Fruit fly (Drosophila melanogaster): ENCODE measurements around the gene Pgant5.

The Pgant5 gene

DNA sequence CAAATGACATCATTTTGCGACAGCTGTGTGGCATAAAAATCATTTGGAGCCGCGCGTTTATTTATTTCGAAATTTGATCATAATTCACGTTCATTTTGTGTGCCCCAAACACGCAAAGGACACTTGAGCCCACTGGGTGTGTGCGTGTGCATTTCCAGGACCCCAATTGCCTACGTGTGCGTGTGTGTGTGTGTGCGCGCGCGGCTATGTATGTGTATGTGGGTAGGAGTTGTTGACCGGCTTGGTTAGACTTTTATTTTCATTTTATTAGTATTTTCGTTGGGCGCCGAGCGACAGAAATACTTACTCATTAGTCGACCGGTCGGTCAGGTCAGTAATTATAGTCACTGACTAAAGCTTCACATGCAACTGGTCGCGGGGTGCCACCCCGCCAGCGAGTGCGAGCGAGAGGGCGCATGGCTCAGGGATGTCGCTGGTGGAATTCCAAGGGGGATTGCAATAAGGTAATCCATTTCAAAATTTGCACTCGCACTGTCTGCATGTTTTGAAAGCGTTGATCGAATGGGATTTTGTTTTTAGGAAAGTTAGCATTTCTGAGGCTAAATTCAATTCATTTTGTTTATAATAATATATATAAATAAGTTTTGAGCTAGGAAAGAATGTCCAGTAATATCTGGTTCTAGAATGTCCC is 49.8 kb downstream of the Pgant5 start (continued):
- TF ChIP-seq caup (GFP tag; optimal IDR thresholded peaks at IDR 0.05; ENCODE audit: severe bottlenecking), result peak; percentile 9
- peak; percentile 67 for TF ChIP-seq Rfx (GFP tag; IDR thresholded peaks at IDR 0.05)
- TF ChIP-seq aop (GFP tag; IDR thresholded peaks at IDR 0.05), result no peak
- no peak for TF ChIP-seq cato (GFP tag; optimal IDR thresholded peaks at IDR 0.05; ENCODE audit: borderline replicate concordance)
- TF ChIP-seq CG2116 (GFP tag; optimal IDR thresholded peaks at IDR 0.05), result no peak
- TF ChIP-seq vfl (GFP tag; optimal IDR thresholded peaks at IDR 0.05), result no peak
- no peak for TF ChIP-seq twi (tag; optimal IDR thresholded peaks at IDR 0.05)
- peak; percentile 31 for TF ChIP-seq unpg (GFP tag; optimal IDR thresholded peaks at IDR 0.05)
- no peak for TF ChIP-seq nom (GFP tag; optimal IDR thresholded peaks at IDR 0.05)
- TF ChIP-seq btn (GFP tag; optimal IDR thresholded peaks at IDR 0.05), result no peak
- TF ChIP-seq Meics (GFP tag; optimal IDR thresholded peaks at IDR 0.05), result peak; percentile 50
- no peak for TF ChIP-seq CG33557 (GFP tag; optimal IDR thresholded peaks at IDR 0.05)
- no peak for TF ChIP-seq her (GFP tag; optimal IDR thresholded peaks at IDR 0.05)
- TF ChIP-seq cg (GFP tag; optimal IDR thresholded peaks at IDR 0.05), result peak; percentile 87
- no peak for TF ChIP-seq chif (GFP tag; optimal IDR thresholded peaks at IDR 0.05)
- TF ChIP-seq Lim3 (GFP tag; IDR thresholded peaks at IDR 0.05), result no peak
- TF ChIP-seq Hr3 (GFP tag; optimal IDR thresholded peaks at IDR 0.05), result peak; percentile 64
- peak; percentile 10 for TF ChIP-seq D19B (GFP tag; optimal IDR thresholded peaks at IDR 0.05)
- no peak for TF ChIP-seq CG34224 (GFP tag; IDR thresholded peaks at IDR 0.05; ENCODE audit: partially characterized antibody)
- no peak for TF ChIP-seq CG30020 (tag; optimal IDR thresholded peaks at IDR 0.05)
- TF ChIP-seq CG17361 (GFP tag; IDR thresholded peaks at IDR 0.05), result no peak
- no peak for TF ChIP-seq gro (GFP tag; optimal IDR thresholded peaks at IDR 0.05)
- TF ChIP-seq CG17385 (GFP tag; optimal IDR thresholded peaks at IDR 0.05), result peak; percentile 21
- TF ChIP-seq phol (tag; optimal IDR thresholded peaks at IDR 0.05), result peak; percentile 34
- TF ChIP-seq CG2889 (GFP tag; IDR thresholded peaks at IDR 0.05), result peak; percentile 64; the same call in 1 of the 3 replicates
- no peak for TF ChIP-seq Mrtf (GFP tag; IDR thresholded peaks at IDR 0.05)
- peak; percentile 63 for TF ChIP-seq Atf6 (GFP tag; IDR thresholded peaks at IDR 0.05)
- no peak for TF ChIP-seq CG14965 (GFP tag; optimal IDR thresholded peaks at IDR 0.05; ENCODE audit: borderline replicate concordance)
- TF ChIP-seq CG13624 (GFP tag; optimal IDR thresholded peaks at IDR 0.05), result no peak
- no peak for TF ChIP-seq esg (GFP tag; conservative IDR thresholded peaks at IDR 0.05)
- peak; percentile 30 for TF ChIP-seq CG8944 (GFP tag; optimal IDR thresholded peaks at IDR 0.05)
- TF ChIP-seq D (optimal IDR thresholded peaks at IDR 0.05), result no peak
- TF ChIP-seq D (GFP tag; optimal IDR thresholded peaks at IDR 0.05), result peak; percentile 46
- TF ChIP-seq CG9817 (tag; optimal IDR thresholded peaks at IDR 0.05), result peak; percentile 37
- TF ChIP-seq wor (GFP tag; IDR thresholded peaks at IDR 0.05), result no peak
- TF ChIP-seq ase (GFP tag; IDR thresholded peaks at IDR 0.05), result peak; percentile 58; the same call in 2 of the 3 replicates
- no peak for TF ChIP-seq Dref (GFP tag; IDR thresholded peaks at IDR 0.05)
- TF ChIP-seq fru (optimal IDR thresholded peaks at IDR 0.05), result no peak
- TF ChIP-seq Nf-YC (tag; optimal IDR thresholded peaks at IDR 0.05), result peak; percentile 14
- TF ChIP-seq salm (tag; optimal IDR thresholded peaks at IDR 0.05), result no peak
- peak in 1 of 2 experiments; percentile 45 for TF ChIP-seq Hr51 (GFP tag; optimal IDR thresholded peaks at IDR 0.05)
- TF ChIP-seq vvl (GFP tag; IDR thresholded peaks at IDR 0.05), result peak; percentile 20; the same call in 1 of the 2 replicates
- TF ChIP-seq Aef1 (GFP tag; IDR thresholded peaks at IDR 0.05), result peak; percentile 25; the same call in 1 of the 3 replicates
- no peak for TF ChIP-seq CG1233 (GFP tag; optimal IDR thresholded peaks at IDR 0.05)
- TF ChIP-seq en (GFP tag; optimal IDR thresholded peaks at IDR 0.05), result no peak
- TF ChIP-seq CG4282 (GFP tag; optimal IDR thresholded peaks at IDR 0.05), result no peak
- TF ChIP-seq lilli (GFP tag; optimal IDR thresholded peaks at IDR 0.05), result peak; percentile 57
- no peak for TF ChIP-seq oc (tag; optimal IDR thresholded peaks at IDR 0.05)
- peak; percentile 2 for TF ChIP-seq CG6813 (GFP tag; optimal IDR thresholded peaks at IDR 0.05)
- TF ChIP-seq zen (tag; optimal IDR thresholded peaks at IDR 0.05), result no peak
